Worm (Caenorhabditis elegans) whole organism, late embryonic: ENCODE measurements around the gene anmt-2.

Experiments
- C38D4.7 ChIP-seq: fragments of 200-800 bp; sonication (Bioruptor generic); optimal IDR thresholded peaks from 2 replicates; lab custom pipeline; 2018; ENCODE audit warnings: mild to moderate bottlenecking, missing genetic modification characterization, moderate library complexity, missing compliant biosample characterization
- ama-1 ChIP-seq: fragments of 150-350 bp; optimal IDR thresholded peaks from 2 replicates; lab custom pipeline; 2014
- elt-2 ChIP-seq: sonication (generic microtip); optimal IDR thresholded peaks from 2 replicates; lab custom pipeline; 2016; ENCODE audit warnings: missing genetic modification reagents, missing genetic modification characterization, missing compliant biosample characterization
- fkh-10 ChIP-seq: fragments of 150-350 bp; optimal IDR thresholded peaks from 2 replicates; lab custom pipeline; 2014; ENCODE audit warnings: missing biosample characterization, missing genetic modification reagents, missing genetic modification characterization
- hlh-30 ChIP-seq: sonication (generic microtip); optimal IDR thresholded peaks from 2 replicates; lab custom pipeline; 2017; ENCODE audit warnings: antibody characterized with exemption, missing genetic modification characterization, missing compliant biosample characterization; ENCODE audit not compliant: insufficient read depth
- hlh-8 ChIP-seq: sonication (generic microtip); optimal IDR thresholded peaks from 2 replicates; lab custom pipeline; 2016; ENCODE audit warnings: missing genotype, missing genetic modification characterization, missing compliant biosample characterization
- pag-3 ChIP-seq: sonication (generic microtip); optimal IDR thresholded peaks from 2 replicates; lab custom pipeline; 2016; ENCODE audit warnings: missing compliant biosample characterization, missing genetic modification characterization, borderline replicate concordance
- pat-9 ChIP-seq: fragments of 200-800 bp; sonication (Bioruptor generic); optimal IDR thresholded peaks from 2 replicates; lab custom pipeline; 2018; ENCODE audit warnings: mild to moderate bottlenecking, missing genetic modification characterization, moderate library complexity, missing compliant biosample characterization
- pha-2 ChIP-seq: sonication (generic microtip); optimal IDR thresholded peaks from 2 replicates; lab custom pipeline; 2017; ENCODE audit warnings: mild to moderate bottlenecking, missing genetic modification characterization, missing compliant biosample characterization
- ref-2 ChIP-seq: sonication (generic microtip); optimal IDR thresholded peaks from 2 replicates; lab custom pipeline; 2016; ENCODE audit warnings: missing genetic modification characterization, missing compliant biosample characterization
- ztf-16 ChIP-seq: sonication (generic microtip); optimal IDR thresholded peaks from 2 replicates; lab custom pipeline; 2017; ENCODE audit warnings: missing genetic modification characterization, missing compliant biosample characterization

ce11 chrIII:6176761-6177160 is 19.2 kb upstream of the anmt-2 start, which contains the start of gene F42A10.6:
- TF ChIP-seq ref-2 (tag; lab: Kevin White, UChicago) (no peak), pag-3 (tag; lab: Kevin White, UChicago) (no peak), elt-2 (tag; lab: Kevin White, UChicago) (no peak), ama-1 (lab: Kevin White, UChicago) (no peak), ztf-16 (tag; lab: Kevin White, UChicago) (no peak), C38D4.7 (GFP tag; lab: Kevin White, UChicago) (no peak), hlh-8 (tag; lab: Kevin White, UChicago) (no peak), hlh-30 (tag; lab: Kevin White, UChicago) (no peak), fkh-10 (GFP tag; lab: Kevin White, UChicago) (no peak), pha-2 (no peak), pat-9 (no peak)
